Worm (Caenorhabditis elegans): ENCODE results near the gene C42D4.19.
A peak's percentile ranks its signal among the peaks of the same experiment; 100 is the strongest.

Gene C42D4.19

ce11 chrIV:7154356-7154755, 21.1 kb upstream of the C42D4.19 start, which contains the start of gene C34D4.2:
Gene C34D4.2 (plus strand): TSS chrIV:7154656.
- TF ChIP-seq egl-27 (tag; optimal IDR thresholded peaks at IDR 0.05) (no peak), aly-2 (tag; optimal IDR thresholded peaks at IDR 0.05) (no peak), unc-62 (GFP tag; optimal IDR thresholded peaks at IDR 0.05) (no peak), nhr-28 (tag; optimal IDR thresholded peaks at IDR 0.05) (no peak), egl-5 (tag; optimal IDR thresholded peaks at IDR 0.05) (no peak), fos-1 (tag; optimal IDR thresholded peaks at IDR 0.05) (no peak), nhr-43 (tag; optimal IDR thresholded peaks at IDR 0.05; ENCODE audit: poor library complexity, severe bottlenecking) (no peak), fkh-2 (tag; optimal IDR thresholded peaks at IDR 0.05) (no peak), ama-1 (optimal IDR thresholded peaks at IDR 0.05) (no peak), hmg-11 (tag; optimal IDR thresholded peaks at IDR 0.05) (no peak), nhr-12 (tag; optimal IDR thresholded peaks at IDR 0.05) (no peak), fkh-10 (GFP tag; optimal IDR thresholded peaks at IDR 0.05) (no peak)

ce11 chrIV:7156356-7156755, 19.1 kb upstream of the C42D4.19 start, which contains the start of gene maph-9:
Gene maph-9 (plus strand): TSS chrIV:7156628.
- no peak for TF ChIP-seq pha-4 (tag; optimal IDR thresholded peaks at IDR 0.05)
- no peak for TF ChIP-seq nhr-76 (tag; optimal IDR thresholded peaks at IDR 0.05)
- no peak for TF ChIP-seq lin-15B (tag; optimal IDR thresholded peaks at IDR 0.05)
- TF ChIP-seq hmg-11 (tag; optimal IDR thresholded peaks at IDR 0.05) = no peak
- TF ChIP-seq ceh-28 (tag; optimal IDR thresholded peaks at IDR 0.05) = no peak
- TF ChIP-seq fkh-10 (GFP tag; optimal IDR thresholded peaks at IDR 0.05) = no peak
- TF ChIP-seq zag-1 (tag; optimal IDR thresholded peaks at IDR 0.05) = no peak
- no peak for TF ChIP-seq elt-1 (tag; optimal IDR thresholded peaks at IDR 0.05)

- TF ChIP-seq nhr-76 (tag; optimal IDR thresholded peaks at IDR 0.05) (no peak), pha-4 (tag; optimal IDR thresholded peaks at IDR 0.05) (no peak)
These were observed 17.3 kb upstream of the C42D4.19 start for ce11 chrIV:7158161-7158560.

- TF ChIP-seq daf-12 (tag; optimal IDR thresholded peaks at IDR 0.05) (no peak), nhr-67 (tag; optimal IDR thresholded peaks at IDR 0.05) (no peak), pha-4 (tag; optimal IDR thresholded peaks at IDR 0.05) (no peak), snpc-4 (tag; optimal IDR thresholded peaks at IDR 0.05) (no peak), nhr-12 (tag; optimal IDR thresholded peaks at IDR 0.05) (no peak), nhr-11 (tag; optimal IDR thresholded peaks at IDR 0.05) (no peak), ceh-16 (tag; optimal IDR thresholded peaks at IDR 0.05) (no peak), unc-39 (tag; optimal IDR thresholded peaks at IDR 0.05) (no peak), nhr-23 (tag; optimal IDR thresholded peaks at IDR 0.05) (no peak), lin-39 (tag; optimal IDR thresholded peaks at IDR 0.05) (no peak), nhr-25 (tag; optimal IDR thresholded peaks at IDR 0.05) (no peak), nhr-76 (tag; optimal IDR thresholded peaks at IDR 0.05) (no peak), nhr-28 (tag; optimal IDR thresholded peaks at IDR 0.05) (no peak), ZK546.5 (tag; optimal IDR thresholded peaks at IDR 0.05) (no peak)
These were observed 15.9 kb upstream of the C42D4.19 start for ce11 chrIV:7159586-7159985.

ce11 chrIV:7165723-7166122, 9.7 kb upstream of the C42D4.19 start, which contains the start of gene rpc-1:
Gene rpc-1 (minus strand): TSS chrIV:7165748.
- TF ChIP-seq ceh-9 (tag; optimal IDR thresholded peaks at IDR 0.05) (no peak), lin-15B (tag; optimal IDR thresholded peaks at IDR 0.05) (peak; percentile 34), nfya-1 (tag; optimal IDR thresholded peaks at IDR 0.05; ENCODE audit: insufficient read depth) (peak; percentile 34)

ce11 chrIV:7166553-7166952, 8.9 kb upstream of the C42D4.19 start, which contains the start of gene C42D4.18:
Gene C42D4.18 (plus strand): TSS chrIV:7166783.
- TF ChIP-seq nhr-11 (tag; optimal IDR thresholded peaks at IDR 0.05) (no peak), ama-1 (optimal IDR thresholded peaks at IDR 0.05) (no peak), lsy-12 (tag; optimal IDR thresholded peaks at IDR 0.05) (no peak), elt-2 (tag; optimal IDR thresholded peaks at IDR 0.05) (no peak), R02D3.7 (tag; optimal IDR thresholded peaks at IDR 0.05) (no peak), jun-1 (tag; optimal IDR thresholded peaks at IDR 0.05) (no peak), ztf-4 (tag; optimal IDR thresholded peaks at IDR 0.05) (no peak), lin-39 (tag; optimal IDR thresholded peaks at IDR 0.05) (no peak), pqm-1 (tag; optimal IDR thresholded peaks at IDR 0.05) (no peak), hmg-11 (tag; optimal IDR thresholded peaks at IDR 0.05) (peak; percentile 36), nfya-1 (tag; optimal IDR thresholded peaks at IDR 0.05; ENCODE audit: insufficient read depth) (peak; percentile 43), egl-5 (tag; optimal IDR thresholded peaks at IDR 0.05) (no peak), nhr-43 (tag; optimal IDR thresholded peaks at IDR 0.05; ENCODE audit: poor library complexity, severe bottlenecking) (no peak), egl-27 (tag; optimal IDR thresholded peaks at IDR 0.05) (no peak), nhr-77 (tag; optimal IDR thresholded peaks at IDR 0.05) (no peak), ztf-11 (tag; optimal IDR thresholded peaks at IDR 0.05) (no peak), ceh-28 (tag; optimal IDR thresholded peaks at IDR 0.05) (no peak), pha-4 (tag; optimal IDR thresholded peaks at IDR 0.05) (no peak), lin-15B (tag; optimal IDR thresholded peaks at IDR 0.05) (peak; percentile 4), snpc-4 (tag; optimal IDR thresholded peaks at IDR 0.05) (no peak), fkh-2 (tag; optimal IDR thresholded peaks at IDR 0.05) (no peak), nhr-76 (tag; optimal IDR thresholded peaks at IDR 0.05) (no peak), fkh-10 (GFP tag; optimal IDR thresholded peaks at IDR 0.05) (no peak), ceh-16 (tag; optimal IDR thresholded peaks at IDR 0.05) (no peak), mdl-1 (tag; optimal IDR thresholded peaks at IDR 0.05) (no peak), eor-1 (tag; optimal IDR thresholded peaks at IDR 0.05) (no peak), nhr-23 (tag; optimal IDR thresholded peaks at IDR 0.05) (no peak), ceh-82 (tag; optimal IDR thresholded peaks at IDR 0.05) (no peak), mml-1 (tag; optimal IDR thresholded peaks at IDR 0.05) (peak; percentile 51)

All from whole organism, L3 larva.